Worm (Caenorhabditis elegans) whole organism, late embryonic: ENCODE results near the gene sel-15.

Source experiments
- ama-1 ChIP-seq: fragments of 150-350 bp; optimal IDR thresholded peaks from 2 replicates; lab custom pipeline; 2014
- ets-4 ChIP-seq: sonication (generic microtip); optimal IDR thresholded peaks from 2 replicates; lab custom pipeline; 2016; ENCODE audit warnings: missing genetic modification characterization, missing compliant biosample characterization
- fkh-6 ChIP-seq: sonication (generic microtip); optimal IDR thresholded peaks from 2 replicates; lab custom pipeline; 2016; ENCODE audit warnings: missing genetic modification characterization, missing compliant biosample characterization
- hlh-30 ChIP-seq: sonication (generic microtip); optimal IDR thresholded peaks from 2 replicates; lab custom pipeline; 2017; ENCODE audit warnings: antibody characterized with exemption, missing genetic modification characterization, missing compliant biosample characterization; ENCODE audit not compliant: insufficient read depth
- tbx-2 ChIP-seq: sonication (generic microtip); optimal IDR thresholded peaks from 2 replicates; lab custom pipeline; 2016; ENCODE audit warnings: missing genetic modification characterization, missing compliant biosample characterization
- unc-86 ChIP-seq: sonication (generic microtip); optimal IDR thresholded peaks from 2 replicates; lab custom pipeline; 2016; ENCODE audit warnings: missing genetic modification characterization, missing compliant biosample characterization
- zip-5 ChIP-seq: sonication (generic microtip); optimal IDR thresholded peaks from 2 replicates; lab custom pipeline; 2016; ENCODE audit warnings: missing genetic modification characterization, missing compliant biosample characterization

- no peak for TF ChIP-seq unc-86 (tag; lab: Kevin White, UChicago)
- no peak for TF ChIP-seq fkh-6 (tag; lab: Kevin White, UChicago)
- TF ChIP-seq zip-5 (tag; lab: Kevin White, UChicago), result no peak
- TF ChIP-seq ets-4 (tag; lab: Kevin White, UChicago), result no peak
- TF ChIP-seq hlh-30 (tag; lab: Kevin White, UChicago), result no peak
- TF ChIP-seq ama-1, result no peak
- no peak for TF ChIP-seq tbx-2 (tag; lab: Kevin White, UChicago)
These were observed 20.9 kb downstream of the sel-15 start for ce11 chrIII:675413-675812.
